Worm (Caenorhabditis elegans): ENCODE measurements around the gene ifb-2.

Gene ifb-2

DNA sequence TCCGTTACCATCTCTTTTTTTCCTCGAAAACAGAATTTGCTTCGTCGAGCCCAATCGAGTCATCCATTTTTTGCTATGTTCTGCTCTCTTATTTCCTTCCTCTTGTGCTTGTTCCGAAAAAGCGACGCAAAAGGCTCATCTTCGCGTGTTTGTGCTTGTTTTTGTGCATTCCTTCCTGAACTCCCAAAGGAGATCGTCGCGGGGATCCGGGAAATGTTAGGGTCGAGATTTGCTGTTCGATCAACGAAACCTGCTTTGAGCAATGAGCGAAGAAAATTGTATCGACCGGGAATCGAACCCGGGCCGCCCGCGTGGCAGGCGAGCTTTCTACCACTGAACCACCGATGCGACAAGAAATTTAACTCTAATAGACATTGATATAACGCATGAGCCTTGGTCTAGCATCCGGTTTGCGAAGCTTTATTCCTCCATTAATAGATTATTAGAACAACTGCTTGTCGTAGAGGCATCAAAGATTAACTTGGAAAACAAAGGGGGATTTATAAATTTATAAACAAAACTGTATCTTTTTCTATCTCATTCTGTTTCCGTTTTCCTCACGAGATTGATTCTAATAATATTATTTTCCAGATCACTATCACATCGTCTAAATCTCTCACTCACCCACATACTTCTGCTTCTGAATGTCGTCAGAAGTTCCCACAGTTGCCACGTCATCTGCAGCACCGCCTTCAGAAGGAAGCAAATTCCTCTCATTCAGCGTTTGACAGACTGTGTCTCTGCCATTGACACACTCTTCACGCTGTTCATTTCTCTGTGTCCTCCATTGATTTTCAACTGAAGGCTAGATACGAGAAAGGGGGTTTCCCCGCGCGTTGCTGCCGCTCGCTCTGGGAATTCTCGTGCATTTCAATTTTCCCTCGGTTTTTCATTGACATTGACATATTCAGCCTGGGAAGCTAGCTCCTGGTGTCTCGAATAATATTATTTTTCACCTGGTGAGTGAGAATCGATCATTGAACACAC lies 32.2 kb downstream of the ifb-2 start, which contains the start of gene K05F1.6:
Gene K05F1.6, plus strand, starts transcription at position 586 of the 987 bp plus-strand sequence.
- TF ChIP-seq skn-1 (tag; optimal IDR thresholded peaks at IDR 0.05), result peak; percentile 43
- peak; percentile 37 for TF ChIP-seq hmg-11 (tag; optimal IDR thresholded peaks at IDR 0.05)
- no peak for TF ChIP-seq pqm-1 (tag; optimal IDR thresholded peaks at IDR 0.05)
- TF ChIP-seq eor-1 (tag; optimal IDR thresholded peaks at IDR 0.05), result no peak
- no peak for TF ChIP-seq mml-1 (tag; optimal IDR thresholded peaks at IDR 0.05)
- peak; percentile 61 for TF ChIP-seq tbx-2 (tag; optimal IDR thresholded peaks at IDR 0.05)
- TF ChIP-seq nhr-77 (tag; optimal IDR thresholded peaks at IDR 0.05), result peak; percentile 40
- peak; percentile 26 for TF ChIP-seq ceh-28 (tag; optimal IDR thresholded peaks at IDR 0.05)
- TF ChIP-seq egl-27 (tag; optimal IDR thresholded peaks at IDR 0.05), result no peak
- TF ChIP-seq snpc-4 (tag; optimal IDR thresholded peaks at IDR 0.05), result peak; percentile 15
- no peak for TF ChIP-seq elt-3 (tag; optimal IDR thresholded peaks at IDR 0.05)
- no peak for TF ChIP-seq unc-62 (GFP tag; optimal IDR thresholded peaks at IDR 0.05)
- no peak for TF ChIP-seq fos-1 (tag; optimal IDR thresholded peaks at IDR 0.05)
- no peak for TF ChIP-seq nhr-67 (tag; optimal IDR thresholded peaks at IDR 0.05)
- no peak for TF ChIP-seq ceh-16 (tag; optimal IDR thresholded peaks at IDR 0.05)
- TF ChIP-seq ztf-11 (tag; optimal IDR thresholded peaks at IDR 0.05), result no peak
- no peak for TF ChIP-seq unc-39 (tag; optimal IDR thresholded peaks at IDR 0.05)
- peak; percentile 81 for TF ChIP-seq lin-39 (tag; optimal IDR thresholded peaks at IDR 0.05)
- TF ChIP-seq ZK546.5 (tag; optimal IDR thresholded peaks at IDR 0.05), result no peak
- TF ChIP-seq lin-15B (tag; optimal IDR thresholded peaks at IDR 0.05), result no peak
- TF ChIP-seq aly-2 (tag; optimal IDR thresholded peaks at IDR 0.05), result no peak
- peak; percentile 3 for TF ChIP-seq mdl-1 (tag; optimal IDR thresholded peaks at IDR 0.05)
- TF ChIP-seq egl-5 (tag; optimal IDR thresholded peaks at IDR 0.05), result no peak
- no peak for TF ChIP-seq elt-1 (tag; optimal IDR thresholded peaks at IDR 0.05)
- peak; percentile 73 for TF ChIP-seq elt-2 (tag; optimal IDR thresholded peaks at IDR 0.05)
- no peak for TF ChIP-seq zag-1 (tag; optimal IDR thresholded peaks at IDR 0.05)
- TF ChIP-seq pha-4 (tag; optimal IDR thresholded peaks at IDR 0.05), result peak; percentile 24
- TF ChIP-seq nhr-237 (tag; optimal IDR thresholded peaks at IDR 0.05), result no peak
- peak; percentile 24 for TF ChIP-seq nhr-43 (tag; optimal IDR thresholded peaks at IDR 0.05; ENCODE audit: poor library complexity, severe bottlenecking)
- TF ChIP-seq R02D3.7 (tag; optimal IDR thresholded peaks at IDR 0.05), result no peak
- no peak for TF ChIP-seq nhr-28 (tag; optimal IDR thresholded peaks at IDR 0.05)
- TF ChIP-seq jun-1 (tag; optimal IDR thresholded peaks at IDR 0.05), result no peak
- TF ChIP-seq fkh-2 (tag; optimal IDR thresholded peaks at IDR 0.05), result no peak
- peak; percentile 25 for TF ChIP-seq ceh-82 (tag; optimal IDR thresholded peaks at IDR 0.05)
- no peak for TF ChIP-seq ama-1 (optimal IDR thresholded peaks at IDR 0.05)
- TF ChIP-seq fkh-10 (GFP tag; optimal IDR thresholded peaks at IDR 0.05), result no peak
- peak; percentile 47 for TF ChIP-seq lsy-12 (tag; optimal IDR thresholded peaks at IDR 0.05)
- no peak for TF ChIP-seq nhr-11 (tag; optimal IDR thresholded peaks at IDR 0.05)
- peak; percentile 47 for TF ChIP-seq nfya-1 (tag; optimal IDR thresholded peaks at IDR 0.05; ENCODE audit: insufficient read depth)
- no peak for TF ChIP-seq nhr-25 (tag; optimal IDR thresholded peaks at IDR 0.05)

DNA sequence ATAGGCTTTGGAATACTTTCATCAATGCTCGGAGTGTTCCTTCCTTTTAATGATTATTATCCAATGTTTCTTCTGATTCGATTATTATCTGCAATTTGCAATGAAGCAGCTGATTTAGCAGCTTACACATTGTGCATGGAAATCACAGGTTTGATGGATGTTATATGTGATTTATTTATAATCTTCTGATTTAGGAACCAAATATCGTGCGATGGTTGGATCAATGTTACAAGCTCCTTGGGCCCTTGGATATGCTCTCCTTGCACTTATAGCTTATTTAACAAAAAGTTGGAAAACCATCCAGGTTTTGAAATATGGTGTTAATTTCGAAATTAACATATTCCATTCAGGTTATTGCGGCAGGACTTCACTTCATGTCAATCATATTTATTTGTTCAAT lies 35.5 kb downstream of the ifb-2 start:
- TF ChIP-seq lsy-12 (tag; optimal IDR thresholded peaks at IDR 0.05) (no peak), tbx-2 (tag; optimal IDR thresholded peaks at IDR 0.05) (no peak), egl-5 (tag; optimal IDR thresholded peaks at IDR 0.05) (no peak), unc-62 (GFP tag; optimal IDR thresholded peaks at IDR 0.05) (no peak), sea-2 (GFP tag; optimal IDR thresholded peaks at IDR 0.05) (no peak), eor-1 (tag; optimal IDR thresholded peaks at IDR 0.05) (no peak), nhr-43 (tag; optimal IDR thresholded peaks at IDR 0.05; ENCODE audit: poor library complexity, severe bottlenecking) (no peak), elt-2 (tag; optimal IDR thresholded peaks at IDR 0.05) (no peak), ztf-11 (tag; optimal IDR thresholded peaks at IDR 0.05) (no peak), nhr-76 (tag; optimal IDR thresholded peaks at IDR 0.05) (no peak), ceh-16 (tag; optimal IDR thresholded peaks at IDR 0.05) (no peak)

Data from whole organism, L3 larva.